Worm (Caenorhabditis elegans): Measurements from ENCODE around the gene str-2.

Gene str-2

DNA sequence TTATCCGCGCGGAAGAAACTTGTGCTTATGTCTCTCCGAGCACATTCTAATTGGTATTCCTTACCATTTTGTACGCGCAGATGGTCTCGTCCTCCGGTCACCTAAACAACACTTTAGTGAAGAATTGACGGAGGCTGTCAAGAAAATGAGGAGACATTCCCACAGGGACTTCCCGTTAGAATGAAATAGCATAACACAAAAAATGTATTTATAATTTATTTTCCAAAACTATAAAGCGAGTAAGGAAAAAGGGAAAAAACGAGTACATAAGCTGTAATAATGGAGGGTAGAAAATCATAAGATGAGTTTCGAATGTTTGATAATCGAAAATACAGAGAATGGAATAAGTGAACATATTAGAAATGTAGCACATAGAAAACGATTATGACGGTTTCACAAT, 48.3 kb downstream of the str-2 start, which contains the start of gene F46B6.12:
TSS of gene F46B6.12 (minus strand) at position 101 of the 400 bp plus-strand sequence.
- TF ChIP-seq mml-1 (tag; optimal IDR thresholded peaks at IDR 0.05) (no peak), elt-3 (tag; optimal IDR thresholded peaks at IDR 0.05) (no peak), nfya-1 (tag; optimal IDR thresholded peaks at IDR 0.05; ENCODE audit: insufficient read depth) (no peak), daf-12 (tag; optimal IDR thresholded peaks at IDR 0.05) (no peak), nhr-76 (tag; optimal IDR thresholded peaks at IDR 0.05) (no peak), nhr-28 (tag; optimal IDR thresholded peaks at IDR 0.05) (no peak), unc-62 (GFP tag; optimal IDR thresholded peaks at IDR 0.05) (no peak), nhr-23 (tag; optimal IDR thresholded peaks at IDR 0.05) (no peak), nhr-77 (tag; optimal IDR thresholded peaks at IDR 0.05) (no peak), eor-1 (tag; optimal IDR thresholded peaks at IDR 0.05) (no peak), egl-5 (tag; optimal IDR thresholded peaks at IDR 0.05) (no peak), ceh-9 (tag; optimal IDR thresholded peaks at IDR 0.05) (no peak), ztf-11 (tag; optimal IDR thresholded peaks at IDR 0.05) (no peak), lin-15B (tag; optimal IDR thresholded peaks at IDR 0.05) (no peak), aly-2 (tag; optimal IDR thresholded peaks at IDR 0.05) (no peak), jun-1 (tag; optimal IDR thresholded peaks at IDR 0.05) (no peak), lsy-12 (tag; optimal IDR thresholded peaks at IDR 0.05) (no peak), pha-4 (tag; optimal IDR thresholded peaks at IDR 0.05) (no peak)

Data from whole organism, L3 larva.